Fruit fly (Drosophila melanogaster) whole organism, adult: ENCODE measurements around the gene NitFhit.

Source experiments
- CG11617 ChIP-seq: fragments of 200-800 bp; sonication (Bioruptor generic); optimal IDR thresholded peaks from 2 replicates; lab custom pipeline; 2017; ENCODE audit warnings: mild to moderate bottlenecking, missing biosample characterization, missing genetic modification reagents, missing genetic modification characterization
- CG12768 ChIP-seq: fragments of 200-800 bp; sonication (Bioruptor generic); optimal IDR thresholded peaks from 2 replicates; lab custom pipeline; 2017; ENCODE audit warnings: missing biosample characterization, missing genetic modification characterization, mild to moderate bottlenecking, moderate library complexity, missing genetic modification reagents
- CG14711 ChIP-seq: fragments of 200-800 bp; sonication (Bioruptor generic); optimal IDR thresholded peaks from 2 replicates; lab custom pipeline; 2018; ENCODE audit warnings: missing biosample characterization, mild to moderate bottlenecking, missing genetic modification characterization, moderate library complexity
- CG1620 ChIP-seq: fragments of 200-800 bp; sonication (Bioruptor generic); optimal IDR thresholded peaks from 2 replicates; lab custom pipeline; 2016; ENCODE audit warnings: missing biosample characterization, missing genetic modification characterization
- CG33017 ChIP-seq: fragments of 200-800 bp; sonication (Bioruptor generic); optimal IDR thresholded peaks from 2 replicates; lab custom pipeline; 2018; ENCODE audit warnings: missing biosample characterization, mild to moderate bottlenecking, missing genetic modification characterization, moderate library complexity
- CG5204 ChIP-seq: fragments of 200-800 bp; sonication (Bioruptor generic); optimal IDR thresholded peaks from 2 replicates; lab custom pipeline; 2016; ENCODE audit warnings: missing biosample characterization, missing genetic modification characterization
- CG7045 ChIP-seq: fragments of 200-800 bp; sonication (Bioruptor generic); optimal IDR thresholded peaks from 2 replicates; lab custom pipeline; 2017; ENCODE audit warnings: missing biosample characterization, mild to moderate bottlenecking, missing genetic modification characterization
- CG7101 ChIP-seq: fragments of 200-800 bp; sonication (Bioruptor generic); optimal IDR thresholded peaks from 2 replicates; lab custom pipeline; 2018; ENCODE audit warnings: missing biosample characterization, mild to moderate bottlenecking, missing genetic modification characterization, moderate library complexity
- Clk ChIP-seq: fragments of 200-800 bp; sonication (Bioruptor generic); optimal IDR thresholded peaks from 2 replicates; lab custom pipeline; 2017; ENCODE audit warnings: missing biosample characterization, missing genetic modification characterization
- Crg-1 ChIP-seq: fragments of 200-800 bp; sonication (Bioruptor generic); optimal IDR thresholded peaks from 2 replicates; lab custom pipeline; 2016; ENCODE audit warnings: missing biosample characterization, missing genetic modification characterization
- Hr96 ChIP-seq: fragments of 200-800 bp; sonication (Bioruptor generic); optimal IDR thresholded peaks from 2 replicates; lab custom pipeline; 2016; ENCODE audit warnings: missing biosample characterization, missing genetic modification characterization
- Mnt ChIP-seq: fragments of 200-800 bp; sonication (Bioruptor generic); optimal IDR thresholded peaks from 2 replicates; lab custom pipeline; 2016; ENCODE audit warnings: missing biosample characterization, mild to moderate bottlenecking, missing genetic modification characterization
- bab1 ChIP-seq: fragments of 200-800 bp; sonication (Bioruptor generic); optimal IDR thresholded peaks from 3 replicates; lab custom pipeline; 2019; ENCODE audit warnings: missing biosample characterization, mild to moderate bottlenecking, missing genetic modification characterization, moderate library complexity
- cic ChIP-seq: fragments of 200-800 bp; sonication (Bioruptor generic); optimal IDR thresholded peaks from 2 replicates; lab custom pipeline; 2017; ENCODE audit warnings: missing biosample characterization, mild to moderate bottlenecking, missing genetic modification characterization, moderate library complexity
- cnc ChIP-seq, 2 experiments: fragments of >200 bp; optimal IDR thresholded peaks; 2 replicates each; lab custom pipeline; 2017
- kay ChIP-seq: fragments of 200-800 bp; sonication (Bioruptor generic); peaks from one replicate; lab custom pipeline; 2016; ENCODE audit warnings: missing biosample characterization, missing genetic modification characterization, borderline replicate concordance
- ovo ChIP-seq: fragments of 200-800 bp; sonication (Bioruptor generic); optimal IDR thresholded peaks from 2 replicates; lab custom pipeline; 2016; ENCODE audit warnings: missing biosample characterization, missing genetic modification characterization
- pad ChIP-seq: fragments of 200-800 bp; sonication (Bioruptor generic); optimal IDR thresholded peaks from 3 replicates; lab custom pipeline; 2017; ENCODE audit warnings: missing biosample characterization, missing genetic modification characterization, mild to moderate bottlenecking, moderate library complexity, missing genetic modification reagents
- tj ChIP-seq: fragments of 200-800 bp; sonication (Bioruptor generic); optimal IDR thresholded peaks from 3 replicates; lab custom pipeline; 2017; ENCODE audit warnings: missing biosample characterization, mild to moderate bottlenecking, missing genetic modification characterization, moderate library complexity
- toe ChIP-seq: fragments of 200-800 bp; sonication (Bioruptor generic); optimal IDR thresholded peaks from 2 replicates; lab custom pipeline; 2016; ENCODE audit warnings: missing biosample characterization, missing genetic modification characterization

The NitFhit gene

DNA sequence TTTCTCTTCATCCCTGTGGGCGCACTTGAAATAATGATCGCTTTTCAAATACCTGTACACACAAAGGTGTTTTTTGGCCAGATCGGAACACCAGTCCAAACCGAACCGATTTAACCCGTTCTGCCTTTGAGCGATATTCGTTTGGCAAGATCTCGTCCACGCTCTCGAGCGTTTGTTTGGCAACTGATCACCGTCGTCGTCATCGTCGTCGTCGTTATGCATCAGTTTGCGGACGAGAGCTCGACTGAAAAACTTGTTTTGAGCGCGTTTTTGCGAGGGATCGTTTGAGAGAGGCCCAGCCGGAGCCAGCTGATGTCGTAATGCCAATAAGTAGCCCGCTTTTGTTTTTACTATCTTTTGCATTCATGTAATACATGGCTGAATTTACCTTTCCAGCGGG, 25.1 kb upstream of the NitFhit start:
- no peak for TF ChIP-seq CG1620 (GFP tag; lab: Kevin White, UChicago)
- no peak for TF ChIP-seq pad (GFP tag; lab: Kevin White, UChicago)
- TF ChIP-seq bab1 (GFP tag; lab: Kevin White, UChicago), result no peak
- no peak for TF ChIP-seq Crg-1 (GFP tag; lab: Kevin White, UChicago)
- no peak for TF ChIP-seq Mnt (GFP tag; lab: Kevin White, UChicago)
- TF ChIP-seq CG7045 (GFP tag; lab: Kevin White, UChicago), result no peak
- no peak for TF ChIP-seq CG7101 (tag; lab: Kevin White, UChicago)

DNA sequence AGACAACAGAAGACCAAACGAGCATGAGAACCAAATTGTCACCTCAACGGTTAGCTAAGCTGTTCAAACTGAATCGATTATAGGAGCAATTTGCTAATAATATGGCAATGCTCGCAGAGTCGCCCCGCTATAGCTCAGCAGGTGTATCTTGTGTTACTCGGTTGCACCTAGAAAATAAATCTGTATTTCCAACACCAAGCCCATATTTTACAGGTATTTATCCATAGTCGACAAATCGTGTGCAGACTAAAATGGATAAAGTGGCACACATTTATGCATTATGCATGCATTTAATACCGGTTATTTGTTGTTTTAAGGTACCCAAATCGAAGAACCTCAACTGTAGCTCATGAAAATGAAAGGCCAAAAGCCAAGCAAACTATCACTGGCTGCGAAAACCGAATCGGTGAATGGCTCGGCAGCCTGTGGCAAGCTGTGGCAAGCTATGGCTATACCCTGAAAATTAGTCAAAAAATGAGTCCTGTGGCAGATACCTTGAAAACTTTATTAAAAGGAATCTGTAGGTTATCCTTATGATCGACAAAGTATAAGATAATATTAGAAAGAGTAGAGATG, 24.5 kb upstream of the NitFhit start, which contains the start of gene Vdup1:
Gene Vdup1, minus strand, starts transcription at position 51 of the 576 bp plus-strand sequence.
- TF ChIP-seq bab1 (GFP tag; lab: Kevin White, UChicago) (no peak), tj (GFP tag; lab: Kevin White, UChicago) (no peak), CG7045 (GFP tag; lab: Kevin White, UChicago) (no peak), CG12768 (GFP tag; lab: Kevin White, UChicago) (no peak), Hr96 (no peak), cic (no peak), CG1620 (GFP tag; lab: Kevin White, UChicago) (no peak), CG7101 (tag; lab: Kevin White, UChicago) (no peak), Mnt (GFP tag; lab: Kevin White, UChicago) (no peak), toe (GFP tag; lab: Kevin White, UChicago) (no peak), Clk (GFP tag; lab: Kevin White, UChicago) (no peak), CG33017 (tag; lab: Kevin White, UChicago) (no peak), CG11617 (no peak), ovo (GFP tag; lab: Kevin White, UChicago) (no peak), CG14711 (tag; lab: Kevin White, UChicago) (no peak), pad (GFP tag; lab: Kevin White, UChicago) (no peak)

DNA sequence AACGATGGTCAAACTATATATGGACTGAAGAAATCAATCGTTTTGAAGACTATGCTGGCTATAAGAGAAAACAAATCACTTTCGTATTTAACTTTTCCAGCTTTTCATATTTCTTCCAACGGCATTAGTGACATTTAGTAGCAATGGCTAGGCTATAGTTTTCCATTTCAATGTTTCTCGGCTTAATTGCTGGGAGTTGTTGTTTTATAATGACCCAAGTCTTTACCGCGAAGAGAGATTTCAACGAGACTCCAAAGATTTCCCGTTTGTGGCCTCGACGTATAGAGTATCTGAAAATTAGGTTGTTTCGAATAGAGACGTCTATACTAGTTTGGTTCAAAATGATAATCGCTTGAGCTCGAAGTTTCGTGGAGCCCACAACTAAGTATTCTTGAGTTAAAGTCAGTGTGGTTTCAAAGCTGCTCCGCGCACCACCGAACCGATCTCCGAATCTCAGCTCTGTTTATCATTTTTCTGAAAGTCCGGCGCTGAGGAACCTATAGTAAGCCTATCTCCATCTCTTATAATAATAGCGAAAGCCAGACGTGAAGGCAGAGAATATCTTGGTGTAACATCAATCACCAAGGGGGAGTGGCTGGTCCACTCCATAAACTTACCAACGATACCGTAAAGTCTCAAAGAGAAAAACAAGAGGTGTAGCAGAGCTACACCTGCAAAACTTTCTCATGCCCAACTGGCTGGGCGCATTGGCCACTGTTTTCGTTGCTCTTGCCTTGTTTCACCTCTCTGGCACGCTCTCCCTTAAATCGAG, 23.9 kb upstream of the NitFhit start, which contains the start of gene CG13875:
Gene CG13875, plus strand, starts transcription at position 434 of the 772 bp plus-strand sequence.
- no peak for TF ChIP-seq Clk (GFP tag; lab: Kevin White, UChicago)
- no peak for TF ChIP-seq pad (GFP tag; lab: Kevin White, UChicago)
- TF ChIP-seq CG5204 (GFP tag; lab: Kevin White, UChicago), result no peak
- TF ChIP-seq CG1620 (GFP tag; lab: Kevin White, UChicago), result no peak
- no peak for TF ChIP-seq CG7101 (tag; lab: Kevin White, UChicago)
- TF ChIP-seq CG33017 (tag; lab: Kevin White, UChicago), result no peak
- no peak for TF ChIP-seq Hr96

DNA sequence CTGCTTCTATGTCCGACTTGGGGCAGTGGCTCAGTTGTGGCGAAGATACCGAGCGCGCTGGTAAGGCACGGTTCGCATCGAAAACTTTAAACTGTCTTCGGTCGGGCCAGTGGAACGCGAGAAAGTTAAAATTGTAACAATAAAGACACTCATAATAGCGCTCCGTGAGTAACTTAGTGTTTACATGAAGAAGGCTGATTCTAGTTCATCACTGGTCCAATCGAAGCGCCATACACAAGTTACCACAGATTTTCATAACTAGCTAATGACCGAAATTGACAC, 23.3 kb upstream of the NitFhit start:
- TF ChIP-seq CG33017 (tag; lab: Kevin White, UChicago), result no peak
- no peak for TF ChIP-seq CG11617
- TF ChIP-seq Mnt (GFP tag; lab: Kevin White, UChicago), result no peak
- no peak for TF ChIP-seq CG5204 (GFP tag; lab: Kevin White, UChicago)
- no peak for TF ChIP-seq ovo (GFP tag; lab: Kevin White, UChicago)
- no peak for TF ChIP-seq pad (GFP tag; lab: Kevin White, UChicago)
- TF ChIP-seq CG7045 (GFP tag; lab: Kevin White, UChicago), result no peak
- TF ChIP-seq CG12768 (GFP tag; lab: Kevin White, UChicago), result no peak
- no peak for TF ChIP-seq CG7101 (tag; lab: Kevin White, UChicago)
- no peak for TF ChIP-seq Clk (GFP tag; lab: Kevin White, UChicago)
- TF ChIP-seq CG1620 (GFP tag; lab: Kevin White, UChicago), result no peak
- TF ChIP-seq toe (GFP tag; lab: Kevin White, UChicago), result no peak
- no peak for TF ChIP-seq Crg-1 (GFP tag; lab: Kevin White, UChicago)
- no peak for TF ChIP-seq cic
- TF ChIP-seq CG14711 (tag; lab: Kevin White, UChicago), result no peak
- no peak for TF ChIP-seq bab1 (GFP tag; lab: Kevin White, UChicago)
- no peak for TF ChIP-seq tj (GFP tag; lab: Kevin White, UChicago)
- no peak for TF ChIP-seq kay (GFP tag; lab: Kevin White, UChicago)

DNA sequence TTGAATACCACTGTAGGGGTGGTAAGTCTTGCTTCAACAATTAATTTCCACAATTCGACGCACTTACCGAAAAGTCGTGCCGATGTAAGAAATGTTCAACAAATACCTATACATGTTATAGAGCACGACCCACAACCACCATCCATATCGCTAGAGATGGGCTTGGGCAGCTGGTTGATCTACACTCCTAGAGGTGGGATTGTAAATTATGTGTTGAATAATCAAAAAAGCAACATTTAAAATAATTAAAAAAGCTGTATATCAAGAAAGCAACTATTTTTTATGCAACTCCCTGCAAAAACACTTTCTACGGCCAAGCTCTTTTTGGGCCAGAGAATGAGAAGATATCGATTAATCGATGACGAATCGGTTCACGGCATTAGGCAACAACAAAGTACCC, 19.3 kb upstream of the NitFhit start, which contains the start of the genes CG34140, Mkp and Mtch:
Gene CG34140, minus strand, starts transcription at position 174 of the 400 bp plus-strand sequence.
Gene Mkp, minus strand, starts transcription at position 290 of the 400 bp plus-strand sequence.
Gene Mtch, plus strand, starts transcription at position 376 of the 400 bp plus-strand sequence.
- TF ChIP-seq pad (GFP tag; lab: Kevin White, UChicago), result peak; percentile 68
- TF ChIP-seq ovo (GFP tag; lab: Kevin White, UChicago), result peak; percentile 78
- TF ChIP-seq kay (GFP tag; lab: Kevin White, UChicago), result peak; percentile 73
- peak; percentile 91 for TF ChIP-seq CG1620 (GFP tag; lab: Kevin White, UChicago)
- peak; percentile 93 for TF ChIP-seq Crg-1 (GFP tag; lab: Kevin White, UChicago)
- TF ChIP-seq CG33017 (tag; lab: Kevin White, UChicago), result peak; percentile 70
- peak; percentile 47 for TF ChIP-seq cic
- peak; percentile 86 for TF ChIP-seq CG14711 (tag; lab: Kevin White, UChicago)
- peak; percentile 88 for TF ChIP-seq Mnt (GFP tag; lab: Kevin White, UChicago)
- peak; percentile 86 for TF ChIP-seq CG7101 (tag; lab: Kevin White, UChicago)
- no peak for TF ChIP-seq toe (GFP tag; lab: Kevin White, UChicago)
- peak; percentile 92 for TF ChIP-seq Hr96
- TF ChIP-seq bab1 (GFP tag; lab: Kevin White, UChicago), result peak; percentile 92
- no peak for TF ChIP-seq cnc (optimal IDR thresholded peaks at IDR 0.05; lab: Kevin White, UChicago)
- peak; percentile 75 for TF ChIP-seq tj (GFP tag; lab: Kevin White, UChicago)
- peak; percentile 92 for TF ChIP-seq CG11617
- TF ChIP-seq CG7045 (GFP tag; lab: Kevin White, UChicago), result peak; percentile 69
- no peak for TF ChIP-seq CG5204 (GFP tag; lab: Kevin White, UChicago)
- TF ChIP-seq CG12768 (GFP tag; lab: Kevin White, UChicago), result peak; percentile 63
- TF ChIP-seq Clk (GFP tag; lab: Kevin White, UChicago), result peak; percentile 71
